Worm (Caenorhabditis elegans): ENCODE measurements around the gene acly-1.

DNA sequence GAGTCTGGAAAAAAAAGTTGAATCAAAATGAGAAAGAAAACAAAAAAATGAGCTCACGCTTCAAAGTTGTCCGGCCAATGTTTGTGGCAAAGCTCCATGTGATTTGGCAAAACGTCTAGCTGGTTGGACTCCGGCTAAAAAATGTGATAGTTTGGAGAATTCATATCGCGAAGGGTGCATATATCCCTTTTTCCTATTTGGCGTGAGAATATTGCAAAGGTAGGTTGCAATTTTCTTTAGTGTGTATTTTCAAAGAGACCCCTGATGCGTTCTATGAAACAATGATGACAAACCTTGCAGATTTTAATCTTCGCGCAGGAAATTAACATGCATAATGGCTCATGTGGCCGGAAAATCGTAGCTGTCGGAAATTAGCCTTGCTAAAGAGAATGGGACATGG lies 12.8 kb downstream of the acly-1 start:
- TF ChIP-seq ztf-11 (tag; optimal IDR thresholded peaks at IDR 0.05) (no peak), unc-39 (tag; optimal IDR thresholded peaks at IDR 0.05) (no peak), mdl-1 (tag; optimal IDR thresholded peaks at IDR 0.05) (no peak), ceh-16 (tag; optimal IDR thresholded peaks at IDR 0.05) (no peak), nhr-10 (tag; optimal IDR thresholded peaks at IDR 0.05) (no peak), nhr-6 (tag; optimal IDR thresholded peaks at IDR 0.05) (no peak)

Data from whole organism, L2 larva.